Worm (Caenorhabditis elegans): ENCODE data around the gene nlp-82.
A peak's percentile ranks its signal among the peaks of the same experiment; 100 is the strongest.

Gene nlp-82

ce11 chrII:9285171-9286025 is 31.3 kb upstream of the nlp-82 start, which contains the start of gene mtrr-1:
mtrr-1 (plus strand) TSS chrII:9285975.
- TF ChIP-seq unc-39 (tag; optimal IDR thresholded peaks at IDR 0.05) (no peak), lsy-2 (tag; optimal IDR thresholded peaks at IDR 0.05) (peak; percentile 4), elt-1 (tag; optimal IDR thresholded peaks at IDR 0.05; ENCODE audit: borderline replicate concordance, insufficient read depth) (peak; percentile 20), ceh-83 (GFP tag; optimal IDR thresholded peaks at IDR 0.05) (peak; percentile 30), tbx-8 (GFP tag; optimal IDR thresholded peaks at IDR 0.05) (no peak)

DNA sequence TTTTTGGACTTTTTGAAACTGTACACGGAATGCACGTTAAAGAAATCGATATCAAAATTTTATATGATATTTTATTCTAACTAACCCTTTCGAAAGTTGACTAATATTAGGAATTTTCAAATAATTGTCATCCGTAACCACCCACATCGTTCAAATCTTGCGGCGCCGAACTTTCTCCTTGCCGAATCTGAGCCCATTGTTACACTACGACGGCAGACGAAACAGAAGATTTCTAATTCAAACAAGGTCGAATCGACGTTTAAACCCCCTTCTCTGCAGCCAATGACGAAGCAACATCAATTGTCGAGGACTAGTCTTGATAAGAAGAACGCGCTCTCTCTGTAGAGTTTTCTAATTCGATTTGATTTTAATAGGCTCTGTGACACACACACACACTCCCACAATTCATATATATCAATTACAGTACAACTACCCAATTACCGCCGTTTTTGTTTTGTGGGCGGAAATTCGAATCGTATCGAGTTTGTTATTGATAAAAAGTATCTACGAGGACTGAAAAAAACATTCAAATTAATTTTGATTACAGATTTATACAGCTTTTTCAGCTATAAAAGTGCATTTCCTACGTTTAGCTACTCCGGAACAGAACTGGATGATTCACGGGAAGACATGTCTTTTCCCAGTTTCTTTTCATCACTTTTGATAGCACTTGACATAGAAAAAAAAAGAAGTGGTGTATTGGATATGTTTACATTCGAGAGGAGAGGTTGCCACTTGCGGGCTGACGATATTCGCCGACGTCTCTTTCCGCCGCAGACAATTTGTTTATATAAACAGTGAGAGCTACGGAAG is 30.5 kb upstream of the nlp-82 start:
- TF ChIP-seq pha-4 (tag; optimal IDR thresholded peaks at IDR 0.05) (peak; percentile 84), unc-39 (tag; optimal IDR thresholded peaks at IDR 0.05) (no peak), nhr-2 (tag; optimal IDR thresholded peaks at IDR 0.05) (peak; percentile 5), ces-1 (GFP tag; optimal IDR thresholded peaks at IDR 0.05) (peak; percentile 8)

DNA sequence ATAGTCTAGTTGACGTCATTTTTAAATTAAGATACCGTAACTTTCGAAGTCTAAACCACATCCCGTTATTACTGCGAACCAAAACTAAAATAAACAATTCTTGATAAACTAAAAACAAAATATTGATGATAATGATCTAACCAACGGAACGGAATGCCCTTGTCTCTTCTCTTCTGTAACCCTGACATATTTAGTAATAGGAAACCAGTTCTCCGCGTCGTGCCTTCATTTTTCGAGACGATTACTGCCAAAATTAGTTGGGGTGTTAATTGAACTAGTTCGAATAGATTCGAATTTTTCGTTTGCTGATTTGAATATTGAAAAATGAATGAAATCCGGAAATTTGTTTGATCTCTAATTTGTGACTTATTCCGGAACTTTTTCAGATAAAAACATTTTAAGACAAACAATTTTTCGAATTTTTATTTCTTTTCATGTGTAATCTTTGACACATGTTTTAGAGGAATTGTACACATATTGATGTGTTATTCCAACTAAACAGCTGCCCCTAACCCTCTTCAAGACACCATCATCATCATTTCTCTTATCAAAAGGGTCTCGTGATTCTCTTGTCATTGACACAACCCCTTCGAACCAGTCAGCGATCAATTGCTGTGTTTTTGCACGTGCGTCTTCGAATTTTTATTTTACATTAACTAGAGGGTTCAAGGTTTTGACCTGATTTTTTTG is 29.7 kb upstream of the nlp-82 start:
- TF ChIP-seq hlh-1 (tag; optimal IDR thresholded peaks at IDR 0.05) (peak; percentile 85), ces-1 (GFP tag; optimal IDR thresholded peaks at IDR 0.05) (peak; percentile 34), M03D4.4 (tag; optimal IDR thresholded peaks at IDR 0.05) (no peak), sptf-1 (tag; optimal IDR thresholded peaks at IDR 0.05) (no peak), nhr-2 (tag; optimal IDR thresholded peaks at IDR 0.05) (no peak), unc-62 (GFP tag; optimal IDR thresholded peaks at IDR 0.05) (peak; percentile 83)

- TF ChIP-seq ham-2 (GFP tag; optimal IDR thresholded peaks at IDR 0.05): peak; percentile 58
- peak; percentile 82 for TF ChIP-seq lsy-2 (tag; optimal IDR thresholded peaks at IDR 0.05)
- peak; percentile 75 for TF ChIP-seq mep-1 (tag; optimal IDR thresholded peaks at IDR 0.05)
- TF ChIP-seq ces-1 (GFP tag; optimal IDR thresholded peaks at IDR 0.05): peak; percentile 87
- TF ChIP-seq hlh-1 (tag; optimal IDR thresholded peaks at IDR 0.05): peak; percentile 78
- TF ChIP-seq sem-2 (GFP tag; optimal IDR thresholded peaks at IDR 0.05): no peak
- TF ChIP-seq ceh-39 (tag; optimal IDR thresholded peaks at IDR 0.05): peak; percentile 75
- TF ChIP-seq lin-13 (tag; optimal IDR thresholded peaks at IDR 0.05): peak; percentile 21
- TF ChIP-seq drap-1 (GFP tag; optimal IDR thresholded peaks at IDR 0.05): peak; percentile 65
- no peak for TF ChIP-seq flh-1 (GFP tag; optimal IDR thresholded peaks at IDR 0.05)
- TF ChIP-seq nhr-28 (tag; optimal IDR thresholded peaks at IDR 0.05): no peak
- TF ChIP-seq zip-8 (tag; optimal IDR thresholded peaks at IDR 0.05): no peak
- TF ChIP-seq cnd-1 (tag; optimal IDR thresholded peaks at IDR 0.05): peak; percentile 50
- no peak for TF ChIP-seq mab-5 (tag; optimal IDR thresholded peaks at IDR 0.05)
- TF ChIP-seq nhr-76 (tag; optimal IDR thresholded peaks at IDR 0.05): no peak
- peak; percentile 20 for TF ChIP-seq ztf-11 (tag; optimal IDR thresholded peaks at IDR 0.05)
- TF ChIP-seq ceh-43 (GFP tag; optimal IDR thresholded peaks at IDR 0.05): no peak
- no peak for TF ChIP-seq nhr-12 (tag; optimal IDR thresholded peaks at IDR 0.05)
- TF ChIP-seq tbx-8 (GFP tag; optimal IDR thresholded peaks at IDR 0.05): no peak
- no peak for TF ChIP-seq blmp-1 (tag; optimal IDR thresholded peaks at IDR 0.05)
- peak; percentile 77 for TF ChIP-seq unc-62 (GFP tag; optimal IDR thresholded peaks at IDR 0.05)
- TF ChIP-seq M03D4.4 (tag; optimal IDR thresholded peaks at IDR 0.05): no peak
- TF ChIP-seq sptf-1 (tag; optimal IDR thresholded peaks at IDR 0.05): peak; percentile 53
- TF ChIP-seq unc-39 (tag; optimal IDR thresholded peaks at IDR 0.05): no peak
- TF ChIP-seq unc-120 (tag; optimal IDR thresholded peaks at IDR 0.05; ENCODE audit: poor library complexity, severe bottlenecking): peak; percentile 67
- TF ChIP-seq nhr-237 (tag; optimal IDR thresholded peaks at IDR 0.05): peak; percentile 85
- no peak for TF ChIP-seq lin-32 (GFP tag; optimal IDR thresholded peaks at IDR 0.05)
- TF ChIP-seq mls-2 (tag; optimal IDR thresholded peaks at IDR 0.05): peak; percentile 78
- no peak for TF ChIP-seq bed-3 (GFP tag; optimal IDR thresholded peaks at IDR 0.05)
- no peak for TF ChIP-seq elt-1 (tag; optimal IDR thresholded peaks at IDR 0.05; ENCODE audit: borderline replicate concordance, insufficient read depth)
- no peak for TF ChIP-seq ceh-83 (GFP tag; optimal IDR thresholded peaks at IDR 0.05)
- TF ChIP-seq pha-4 (tag; optimal IDR thresholded peaks at IDR 0.05): peak; percentile 91
- TF ChIP-seq nhr-2 (tag; optimal IDR thresholded peaks at IDR 0.05): peak; percentile 53
- no peak for TF ChIP-seq snpc-4 (tag; optimal IDR thresholded peaks at IDR 0.05)
- peak; percentile 2 for TF ChIP-seq elt-3 (tag; optimal IDR thresholded peaks at IDR 0.05)
These were observed 28.7 kb upstream of the nlp-82 start for ce11 chrII:9282787-9283186.
